Worm (Caenorhabditis elegans): ENCODE data around the gene dhs-11.

dhs-11 gene

DNA sequence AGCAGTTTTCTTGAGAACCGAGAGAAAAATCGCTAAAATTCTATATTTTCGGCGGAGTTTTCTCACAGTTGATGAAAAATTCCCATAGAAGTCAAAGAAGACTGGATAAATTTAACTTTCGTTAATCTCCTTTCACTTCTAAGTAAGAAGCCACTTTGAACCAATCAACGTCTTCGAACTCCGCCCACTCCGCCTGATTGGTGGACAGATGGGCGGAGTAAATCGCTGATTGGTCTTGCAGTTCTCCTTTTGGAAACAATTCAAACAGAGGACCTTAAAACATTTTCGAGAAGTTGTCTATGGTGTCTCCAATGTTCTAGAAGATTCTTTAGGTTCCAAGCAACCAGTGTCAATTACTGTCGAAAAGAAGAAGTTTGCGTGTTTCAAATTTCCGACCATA lies 15.7 kb upstream of the dhs-11 start:
- TF ChIP-seq aha-1 (tag) (peak; percentile 64), ceh-62 (tag; optimal IDR thresholded peaks at IDR 0.05) (no peak)

DNA sequence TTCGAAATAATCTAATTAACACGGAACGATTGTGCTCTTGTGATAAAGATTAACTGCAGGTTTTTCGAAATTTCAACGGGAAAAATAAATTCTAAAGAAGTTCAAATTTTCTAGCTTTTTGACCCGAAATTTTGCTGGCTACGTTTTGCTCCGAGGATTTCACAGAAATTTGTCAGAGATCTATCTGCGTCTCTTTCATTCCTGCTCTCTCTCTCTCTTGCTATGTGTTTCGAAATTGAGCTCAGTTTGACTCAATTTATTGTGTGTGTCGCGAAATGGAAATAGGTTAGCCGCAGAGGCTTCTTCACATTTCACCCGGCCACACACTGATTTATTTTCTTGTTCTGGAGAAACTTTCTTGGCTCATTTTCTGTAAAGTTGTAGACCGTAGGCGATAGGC lies 15.0 kb upstream of the dhs-11 start:
- TF ChIP-seq hmg-1.1 (GFP tag; IDR thresholded peaks at IDR 0.05): 0 out of 2 replicates have a peak, but pooled peaks have one; percentile 18
- no peak for TF ChIP-seq duxl-1 (tag; optimal IDR thresholded peaks at IDR 0.05; ENCODE audit: poor library complexity)
- TF ChIP-seq dpl-1 (GFP tag; optimal IDR thresholded peaks at IDR 0.05): no peak
- TF ChIP-seq aha-1 (tag): peak; percentile 75
- TF ChIP-seq lir-3 (tag; optimal IDR thresholded peaks at IDR 0.05): no peak
- no peak for TF ChIP-seq nhr-41 (GFP tag; IDR thresholded peaks at IDR 0.05)
- TF ChIP-seq egl-43 (GFP tag; IDR thresholded peaks at IDR 0.05): no peak
- no peak for TF ChIP-seq dmd-6 (GFP tag; IDR thresholded peaks at IDR 0.05)
- TF ChIP-seq ceh-20 (GFP tag; IDR thresholded peaks at IDR 0.05): no peak
- TF ChIP-seq unc-62 (GFP tag; optimal IDR thresholded peaks at IDR 0.05 in 1 of 2): peak in 1 of 2 experiments; percentile 7
- TF ChIP-seq unc-62 (tag; optimal IDR thresholded peaks at IDR 0.05): no peak

DNA sequence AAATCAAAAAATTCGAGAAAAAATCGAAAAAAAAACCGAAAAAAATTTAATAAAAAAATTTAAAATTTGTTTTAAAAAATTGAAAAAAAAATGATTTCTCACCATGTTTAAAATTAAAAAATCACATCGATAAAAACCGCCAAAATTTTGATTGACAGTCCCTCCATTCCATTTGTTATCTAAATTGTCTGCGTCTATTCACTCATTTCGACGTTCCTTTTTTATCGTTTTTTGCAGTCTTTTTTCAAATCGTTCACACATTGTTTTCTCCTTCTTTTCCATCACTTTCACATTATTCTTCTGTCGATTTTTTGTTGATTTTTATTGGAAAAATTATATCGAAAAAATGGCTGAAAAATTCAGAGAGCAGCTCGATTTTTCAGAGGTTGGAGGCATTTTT lies 13.4 kb upstream of the dhs-11 start:
- no peak for TF ChIP-seq php-3 (GFP tag; IDR thresholded peaks at IDR 0.05)
- TF ChIP-seq pqm-1 (tag; optimal IDR thresholded peaks at IDR 0.05): peak; percentile 57
- TF ChIP-seq dpl-1 (GFP tag; optimal IDR thresholded peaks at IDR 0.05): peak; percentile 5
- TF ChIP-seq egl-27 (tag; optimal IDR thresholded peaks at IDR 0.05): no peak
- TF ChIP-seq hlh-30 (tag; optimal IDR thresholded peaks at IDR 0.05; ENCODE audit: insufficient read depth): no peak
- TF ChIP-seq nhr-102 (tag; optimal IDR thresholded peaks at IDR 0.05): no peak
- no peak for TF ChIP-seq Y48G9A.11 (GFP tag; IDR thresholded peaks at IDR 0.05)
- TF ChIP-seq T20F7.1 (GFP tag; optimal IDR thresholded peaks at IDR 0.05): no peak
- no peak for TF ChIP-seq F44E2.7 (GFP tag; IDR thresholded peaks at IDR 0.05)
- TF ChIP-seq dve-1 (tag; optimal IDR thresholded peaks at IDR 0.05; ENCODE audit: insufficient read depth): peak; percentile 39
- TF ChIP-seq gei-8 (GFP tag; optimal IDR thresholded peaks at IDR 0.05): no peak
- TF ChIP-seq daf-8 (GFP tag; IDR thresholded peaks at IDR 0.05): no peak
- no peak for TF ChIP-seq nhr-10 (tag; optimal IDR thresholded peaks at IDR 0.05)
- TF ChIP-seq rbr-2 (tag; optimal IDR thresholded peaks at IDR 0.05): no peak
- no peak for TF ChIP-seq vab-7 (GFP tag; IDR thresholded peaks at IDR 0.05)
- no peak for TF ChIP-seq Y105C5A.15 (GFP tag; IDR thresholded peaks at IDR 0.05)
- TF ChIP-seq daf-16 (GFP tag; optimal IDR thresholded peaks at IDR 0.05): no peak
- TF ChIP-seq daf-16 (tag; optimal IDR thresholded peaks at IDR 0.05): peak; percentile 37
- TF ChIP-seq mes-2 (tag; optimal IDR thresholded peaks at IDR 0.05; ENCODE audit: poor library complexity, severe bottlenecking): no peak
- no peak for TF ChIP-seq lim-7 (GFP tag; IDR thresholded peaks at IDR 0.05)
- TF ChIP-seq arid-1 (GFP tag; conservative IDR thresholded peaks at IDR 0.05): no peak
- TF ChIP-seq madf-5 (GFP tag; IDR thresholded peaks at IDR 0.05): no peak
- no peak for TF ChIP-seq R02D3.7 (tag; optimal IDR thresholded peaks at IDR 0.05)
- TF ChIP-seq nhr-28 (tag; optimal IDR thresholded peaks at IDR 0.05): peak; percentile 26
- no peak for TF ChIP-seq Y5F2A.4 (GFP tag; optimal IDR thresholded peaks at IDR 0.05)
- TF ChIP-seq ceh-28 (tag; optimal IDR thresholded peaks at IDR 0.05): no peak
- TF ChIP-seq dmd-8 (GFP tag; IDR thresholded peaks at IDR 0.05): no peak
- no peak for TF ChIP-seq nhr-6 (tag; optimal IDR thresholded peaks at IDR 0.05)
- peak; percentile 46; the same call in 1 of the 2 replicates for TF ChIP-seq dmd-6 (GFP tag; IDR thresholded peaks at IDR 0.05)
- TF ChIP-seq snpc-4 (tag; optimal IDR thresholded peaks at IDR 0.05): no peak
